Fruit fly (Drosophila melanogaster) whole organism, embryonic: ENCODE data around the gene CG10341.
A peak's percentile ranks its signal among the peaks of the same experiment; 100 is the strongest.

Source experiments
- CG10147 ChIP-seq: fragments of 200-800 bp; sonication (Bioruptor generic); optimal IDR thresholded peaks from 2 replicates; lab custom pipeline; 2019; ENCODE audit warnings: missing biosample characterization, mild to moderate bottlenecking, missing genetic modification characterization, moderate library complexity
- CG10366 ChIP-seq: fragments of 200-800 bp; sonication (Bioruptor generic); IDR thresholded peaks from 2 replicates; pipeline ENCODE4 v1.3.6; 2022; ENCODE audit warnings: missing biosample characterization, missing genetic modification characterization
- CG13123 ChIP-seq: fragments of 200-800 bp; sonication (Bioruptor generic); optimal IDR thresholded peaks from 2 replicates; lab custom pipeline; 2016; ENCODE audit warnings: missing biosample characterization, missing genetic modification characterization
- CG13287 ChIP-seq: fragments of 200-800 bp; sonication (Bioruptor generic); IDR thresholded peaks from 2 replicates; pipeline ENCODE4 v1.3.6; 2022; ENCODE audit warnings: missing biosample characterization, missing genetic modification characterization; ENCODE audit not compliant: partially characterized antibody
- CG14014 ChIP-seq: fragments of 200-800 bp; sonication (Bioruptor generic); IDR thresholded peaks from 2 replicates; pipeline ENCODE4 v1.3.6; 2022; ENCODE audit warnings: missing biosample characterization, missing genetic modification characterization
- CG15479 ChIP-seq: fragments of 200-800 bp; sonication (Bioruptor generic); optimal IDR thresholded peaks from 3 replicates; lab custom pipeline; 2019; ENCODE audit warnings: missing biosample characterization, mild to moderate bottlenecking, missing genetic modification characterization, moderate library complexity
- CG1602 ChIP-seq: fragments of 200-800 bp; sonication (Bioruptor generic); optimal IDR thresholded peaks from 3 replicates; lab custom pipeline; 2016; ENCODE audit warnings: missing biosample characterization, missing genetic modification characterization
- CG2129 ChIP-seq: fragments of 200-800 bp; sonication (Bioruptor generic); IDR thresholded peaks from 2 replicates; pipeline ENCODE4 v1.3.6; 2022; ENCODE audit warnings: missing biosample characterization, missing genetic modification characterization; ENCODE audit not compliant: partially characterized antibody
- CG30403 ChIP-seq: fragments of 200-800 bp; sonication (Bioruptor generic); optimal IDR thresholded peaks from 3 replicates; lab custom pipeline; 2016; ENCODE audit warnings: missing biosample characterization, missing genetic modification characterization
- CG32767 ChIP-seq: fragments of 200-800 bp; sonication (Bioruptor generic); IDR thresholded peaks from 2 replicates; pipeline ENCODE4 v1.3.6; 2022; ENCODE audit warnings: missing biosample characterization, missing genetic modification characterization
- CG4360 ChIP-seq: fragments of 200-800 bp; sonication (Bioruptor generic); IDR thresholded peaks from 2 replicates; pipeline ENCODE4 v1.3.6; 2022; ENCODE audit warnings: missing biosample characterization, missing genetic modification characterization
- CG4707 ChIP-seq: fragments of 200-800 bp; sonication (Bioruptor generic); optimal IDR thresholded peaks from 2 replicates; lab custom pipeline; 2018; ENCODE audit warnings: missing biosample characterization, mild to moderate bottlenecking, missing genetic modification characterization, moderate library complexity
- CG5953 ChIP-seq: fragments of 200-800 bp; sonication (Bioruptor generic); IDR thresholded peaks from 2 replicates; pipeline ENCODE4 v1.3.6; 2022; ENCODE audit warnings: missing biosample characterization, missing genetic modification characterization
- CG6689 ChIP-seq: fragments of 200-800 bp; sonication (Bioruptor generic); IDR thresholded peaks from 2 replicates; pipeline ENCODE4 v1.3.6; 2022; ENCODE audit warnings: missing biosample characterization, missing genetic modification characterization
- CG7372 ChIP-seq: fragments of 200-800 bp; sonication (Bioruptor generic); IDR thresholded peaks from 2 replicates; pipeline ENCODE4 v1.3.6; 2022; ENCODE audit warnings: missing biosample characterization, missing genetic modification characterization
- CG8089 ChIP-seq: fragments of 200-800 bp; sonication (Bioruptor generic); optimal IDR thresholded peaks from 3 replicates; lab custom pipeline; 2016; ENCODE audit warnings: missing biosample characterization, missing genetic modification characterization
- CG8290 ChIP-seq, 3 experiments: fragments of 200-800 bp; sonication (Bioruptor generic); optimal IDR thresholded peaks; 2 replicates each; lab custom pipeline; 2016 to 2019; ENCODE audit warnings: missing biosample characterization in 3 of 3, missing genetic modification characterization in 3 of 3, mild to moderate bottlenecking in 2 of 3, moderate library complexity in 1 of 3
- CG9609 ChIP-seq: fragments of 200-800 bp; sonication (Bioruptor generic); optimal IDR thresholded peaks from 3 replicates; lab custom pipeline; 2016; ENCODE audit warnings: missing biosample characterization, missing genetic modification characterization
- CG9817 ChIP-seq: fragments of 200-800 bp; sonication (Bioruptor generic); optimal IDR thresholded peaks from 2 replicates; lab custom pipeline; 2018; ENCODE audit warnings: missing biosample characterization, mild to moderate bottlenecking, missing genetic modification characterization, moderate library complexity
- CHES-1-like ChIP-seq: fragments of 200-800 bp; sonication (Bioruptor generic); optimal IDR thresholded peaks from 2 replicates; lab custom pipeline; 2016; ENCODE audit warnings: missing biosample characterization, missing genetic modification characterization
- Dad ChIP-seq: fragments of 200-800 bp; sonication (Bioruptor generic); optimal IDR thresholded peaks from 3 replicates; lab custom pipeline; 2016; ENCODE audit warnings: missing biosample characterization, missing genetic modification characterization
- Drgx ChIP-seq: fragments of 200-800 bp; sonication (Bioruptor generic); IDR thresholded peaks from 2 replicates; pipeline ENCODE4 v1.3.6; 2022; ENCODE audit warnings: missing biosample characterization, missing genetic modification characterization
- Ets97D ChIP-seq: fragments of 200-800 bp; sonication (Bioruptor generic); optimal IDR thresholded peaks from 3 replicates; lab custom pipeline; 2016; ENCODE audit warnings: missing biosample characterization, missing genetic modification characterization
- Gsc ChIP-seq: fragments of 200-800 bp; sonication (Bioruptor generic); IDR thresholded peaks from 2 replicates; pipeline ENCODE4 v1.3.6; 2022; ENCODE audit warnings: missing biosample characterization, missing genetic modification characterization
- Gug ChIP-seq: fragments of 200-800 bp; sonication (Bioruptor generic); IDR thresholded peaks from 4 replicates; pipeline ENCODE4 v1.3.6; 2022; ENCODE audit warnings: missing biosample characterization, missing genetic modification characterization
- H2.0 ChIP-seq: fragments of 200-800 bp; sonication (Bioruptor generic); IDR thresholded peaks from 2 replicates; pipeline ENCODE4 v1.3.6; 2022; ENCODE audit warnings: missing biosample characterization, missing genetic modification characterization
- Hr51 ChIP-seq, 2 experiments: fragments of 200-800 bp; sonication (Bioruptor generic); optimal IDR thresholded peaks; 2 replicates in 1 of 2; 3 replicates in 1 of 2; lab custom pipeline; 2016 to 2018; ENCODE audit warnings: missing biosample characterization in 2 of 2, missing genetic modification characterization in 2 of 2, mild to moderate bottlenecking in 1 of 2, moderate library complexity in 1 of 2
- Lhr ChIP-seq: fragments of 200-800 bp; sonication (Bioruptor generic); optimal IDR thresholded peaks from 3 replicates; lab custom pipeline; 2017; ENCODE audit warnings: mild to moderate bottlenecking, missing biosample characterization, missing genetic modification reagents, missing genetic modification characterization
- Med ChIP-seq: fragments of 200-800 bp; sonication (Bioruptor generic); peaks from one replicate; lab custom pipeline; 2016; ENCODE audit warnings: missing biosample characterization, missing genetic modification characterization, mild to moderate bottlenecking, inconsistent platforms, moderate library complexity
- NC2β ChIP-seq: fragments of 200-800 bp; sonication (Bioruptor generic); optimal IDR thresholded peaks from 2 replicates; lab custom pipeline; 2016; ENCODE audit warnings: missing biosample characterization, missing genetic modification characterization
- Rfx ChIP-seq: fragments of 200-800 bp; sonication (Bioruptor generic); IDR thresholded peaks from 2 replicates; pipeline ENCODE4 v1.3.6; 2022; ENCODE audit warnings: missing biosample characterization, missing genetic modification characterization
- Sin3A ChIP-seq: fragments of >200 bp; optimal IDR thresholded peaks from 2 replicates; lab custom pipeline; 2018
- Ssrp ChIP-seq: fragments of 200-800 bp; sonication (Bioruptor generic); optimal IDR thresholded peaks from 2 replicates; lab custom pipeline; 2018; ENCODE audit warnings: missing biosample characterization, mild to moderate bottlenecking, missing genetic modification characterization, moderate library complexity
- YL-1 ChIP-seq: fragments of 200-800 bp; sonication (Bioruptor generic); optimal IDR thresholded peaks from 3 replicates; lab custom pipeline; 2017; ENCODE audit warnings: missing biosample characterization, mild to moderate bottlenecking, missing genetic modification characterization
- bab2 ChIP-seq: fragments of 200-800 bp; sonication (Bioruptor generic); optimal IDR thresholded peaks from 2 replicates; lab custom pipeline; 2016; ENCODE audit warnings: missing biosample characterization, missing genetic modification characterization
- chinmo ChIP-seq: fragments of 200-800 bp; sonication (Bioruptor generic); IDR thresholded peaks from 4 replicates; pipeline ENCODE4 v1.3.6; 2022; ENCODE audit warnings: missing biosample characterization, missing genetic modification characterization; ENCODE audit not compliant: partially characterized antibody
- dm ChIP-seq: fragments of 200-800 bp; sonication (Bioruptor generic); optimal IDR thresholded peaks from 3 replicates; lab custom pipeline; 2016; ENCODE audit warnings: missing biosample characterization, missing genetic modification characterization
- ind ChIP-seq: fragments of 200-800 bp; sonication (Bioruptor generic); optimal IDR thresholded peaks from 3 replicates; lab custom pipeline; 2016; ENCODE audit warnings: missing biosample characterization, missing genetic modification characterization
- lilli ChIP-seq: fragments of 200-800 bp; sonication (Bioruptor generic); optimal IDR thresholded peaks from 3 replicates; lab custom pipeline; 2016; ENCODE audit warnings: missing biosample characterization, missing genetic modification characterization
- luna ChIP-seq: fragments of 200-800 bp; sonication (Bioruptor generic); optimal IDR thresholded peaks from 2 replicates; lab custom pipeline; 2016; ENCODE audit warnings: missing biosample characterization, missing genetic modification characterization
- maf-S ChIP-seq: fragments of 200-800 bp; sonication (Bioruptor generic); optimal IDR thresholded peaks from 2 replicates; lab custom pipeline; 2016; ENCODE audit warnings: missing biosample characterization, missing genetic modification characterization
- mam ChIP-seq: fragments of 200-800 bp; sonication (Bioruptor generic); optimal IDR thresholded peaks from 3 replicates; lab custom pipeline; 2016; ENCODE audit warnings: missing biosample characterization, missing genetic modification characterization
- otp ChIP-seq: fragments of 200-800 bp; sonication (Bioruptor generic); IDR thresholded peaks from 3 replicates; pipeline ENCODE4, ENCODE4 v1.3.6; 2022; ENCODE audit warnings: missing biosample characterization, missing genetic modification characterization
- p53 ChIP-seq: fragments of 200-800 bp; sonication (Bioruptor generic); optimal IDR thresholded peaks from 2 replicates; lab custom pipeline; 2016; ENCODE audit warnings: missing biosample characterization, missing genetic modification characterization
- pb ChIP-seq: fragments of 200-800 bp; sonication (Bioruptor generic); optimal IDR thresholded peaks from 3 replicates; lab custom pipeline; 2016; ENCODE audit warnings: missing biosample characterization, missing genetic modification characterization
- row ChIP-seq: fragments of 200-800 bp; sonication (Bioruptor generic); IDR thresholded peaks from 3 replicates; pipeline ENCODE4 v1.3.6; 2022; ENCODE audit warnings: missing biosample characterization, missing genetic modification characterization
- sob ChIP-seq: fragments of 200-800 bp; sonication (Bioruptor generic); IDR thresholded peaks from 2 replicates; pipeline ENCODE4 v1.3.6; 2022; ENCODE audit warnings: missing biosample characterization, missing genetic modification characterization
- ssp ChIP-seq: fragments of 200-800 bp; sonication (Bioruptor generic); IDR thresholded peaks from 2 replicates; pipeline ENCODE4 v1.3.6; 2022; ENCODE audit warnings: missing biosample characterization, missing genetic modification characterization
- ttk ChIP-seq: fragments of 200-800 bp; sonication (Bioruptor generic); IDR thresholded peaks from 2 replicates; pipeline ENCODE4 v2.1.2; 2022; ENCODE audit warnings: missing biosample characterization, missing genetic modification characterization
- zfh2 ChIP-seq: fragments of 200-800 bp; sonication (Bioruptor generic); optimal IDR thresholded peaks from 2 replicates; lab custom pipeline; 2016; ENCODE audit warnings: missing biosample characterization, missing genetic modification characterization

CG10341 gene

dm6 chr2L:18665952-18666606 lies 32.4 kb upstream of the CG10341 start (continued):
- TF ChIP-seq zfh2 (peak; percentile 7), Ssrp (peak; percentile 14), CG10366 (GFP tag; lab: Robert Waterston, UW) (peak; percentile 56; the same call in 1 of the 2 replicates), CG1602 (GFP tag; lab: Kevin White, UChicago) (peak; percentile 61), CG15479 (GFP tag; lab: Kevin White, UChicago) (no peak), CG7372 (GFP tag; lab: Robert Waterston, UW) (peak; percentile 53; the same call in 1 of the 2 replicates), CG5953 (GFP tag; lab: Robert Waterston, UW) (no peak), CG13123 (GFP tag; lab: Kevin White, UChicago) (peak; percentile 4), H2.0 (GFP tag; lab: Robert Waterston, UW) (peak; percentile 50; the same call in 1 of the 2 replicates), CG32767 (GFP tag; lab: Robert Waterston, UW) (no peak), CG8089 (GFP tag; lab: Kevin White, UChicago) (peak; percentile 30), luna (no peak), Drgx (no peak), CHES-1-like (no peak), sob (peak; percentile 28; the same call in 1 of the 2 replicates), Med (GFP tag; lab: Kevin White, UChicago) (peak; percentile 92), Rfx (peak; percentile 80), otp (GFP tag; lab: Robert Waterston, UW) (peak; percentile 62; the same call in 2 of the 3 replicates), row (peak; percentile 52), CG6689 (GFP tag; lab: Robert Waterston, UW) (no peak), dm (peak; percentile 25), pb (peak; percentile 33), CG2129 (GFP tag; lab: Robert Waterston, UW) (no peak), CG10147 (GFP tag; lab: Kevin White, UChicago) (no peak), lilli (GFP tag; lab: Kevin White, UChicago) (peak; percentile 60), bab2 (GFP tag; lab: Kevin White, UChicago) (peak; percentile 43), chinmo (0 out of 4 replicates have a peak, but pooled peaks have one; percentile 48), CG9817 (tag; lab: Kevin White, UChicago) (peak; percentile 60), CG8290 (GFP tag; optimal IDR thresholded peaks at IDR 0.05; lab: Kevin White, UChicago) (peak; percentile 56), CG8290 (tag; optimal IDR thresholded peaks at IDR 0.05; lab: Kevin White, UChicago) (no peak), Sin3A (no peak), Ets97D (peak; percentile 54), CG4707 (GFP tag; lab: Kevin White, UChicago) (peak; percentile 21), ssp (peak; percentile 45), CG13287 (peak; percentile 40; the same call in 1 of the 2 replicates), maf-S (GFP tag; lab: Kevin White, UChicago) (peak; percentile 45), Gug (GFP tag; lab: Robert Waterston, UW) (peak; percentile 25; the same call in 1 of the 4 replicates), Gsc (GFP tag; lab: Robert Waterston, UW) (no peak), Dad (no peak), Hr51 (GFP tag; optimal IDR thresholded peaks at IDR 0.05; lab: Kevin White, UChicago) (peak in 1 of 2 experiments; percentile 2), Lhr (GFP tag; lab: Kevin White, UChicago) (peak; percentile 83), CG30403 (GFP tag; lab: Kevin White, UChicago) (peak; percentile 60), CG4360 (GFP tag; lab: Robert Waterston, UW) (no peak), ttk (GFP tag; lab: Robert Waterston, UW) (no peak; the same call in 1 of the 2 replicates), ind (GFP tag; lab: Kevin White, UChicago) (peak; percentile 42), YL-1 (GFP tag; lab: Kevin White, UChicago) (no peak), mam (GFP tag; lab: Kevin White, UChicago) (peak; percentile 48), CG9609 (GFP tag; lab: Kevin White, UChicago) (peak; percentile 29), CG14014 (GFP tag; lab: Robert Waterston, UW) (0 out of 2 replicates have a peak, but pooled peaks have one; percentile 31), p53 (peak; percentile 62), NC2β (GFP tag; lab: Kevin White, UChicago) (no peak)
